Worm (Caenorhabditis elegans): ENCODE data around the gene lnkn-1.

ce11 chrIII:8919784-8920183, 29.8 kb downstream of the lnkn-1 start, which contains the start of gene ZK637.15:
- TF ChIP-seq unc-62 (GFP tag; optimal IDR thresholded peaks at IDR 0.05) (no peak), ceh-82 (tag; optimal IDR thresholded peaks at IDR 0.05) (no peak), elt-1 (tag; optimal IDR thresholded peaks at IDR 0.05) (no peak), elt-3 (tag; optimal IDR thresholded peaks at IDR 0.05) (no peak)
